Fruit fly (Drosophila melanogaster) whole organism, embryonic: ENCODE data around the gene CG10674.

Experiments used
- Aef1 ChIP-seq: fragments of 200-800 bp; sonication (Bioruptor generic); IDR thresholded peaks from 3 replicates; pipeline ENCODE4 v1.3.6; 2022; ENCODE audit warnings: missing biosample characterization, missing genetic modification characterization
- Atf3 ChIP-seq: fragments of 200-800 bp; sonication (Bioruptor generic); optimal IDR thresholded peaks from 3 replicates; lab custom pipeline; 2016; ENCODE audit warnings: missing biosample characterization, missing genetic modification characterization
- Atf6 ChIP-seq: fragments of 200-800 bp; sonication (Bioruptor generic); IDR thresholded peaks from 2 replicates; pipeline ENCODE4 v1.3.6; 2022; ENCODE audit warnings: missing biosample characterization, missing genetic modification characterization
- CG10267 ChIP-seq: fragments of 200-800 bp; sonication (Bioruptor generic); optimal IDR thresholded peaks from 2 replicates; lab custom pipeline; 2018; ENCODE audit warnings: missing biosample characterization, mild to moderate bottlenecking, missing genetic modification characterization, moderate library complexity
- CG11504 ChIP-seq: fragments of 200-800 bp; sonication (Bioruptor generic); optimal IDR thresholded peaks from 3 replicates; lab custom pipeline; 2019; ENCODE audit warnings: missing biosample characterization, mild to moderate bottlenecking, missing genetic modification characterization, moderate library complexity
- CG12219 ChIP-seq: fragments of 200-800 bp; sonication (Bioruptor generic); optimal IDR thresholded peaks from 3 replicates; lab custom pipeline; 2018; ENCODE audit warnings: missing biosample characterization, mild to moderate bottlenecking, missing genetic modification characterization
- CG12236 ChIP-seq: fragments of 200-800 bp; sonication (Bioruptor generic); optimal IDR thresholded peaks from 2 replicates; lab custom pipeline; 2016; ENCODE audit warnings: missing biosample characterization, missing genetic modification characterization
- CG1603 ChIP-seq: fragments of 200-800 bp; sonication (Bioruptor generic); optimal IDR thresholded peaks from 2 replicates; lab custom pipeline; 2019; ENCODE audit warnings: missing biosample characterization, mild to moderate bottlenecking, missing genetic modification characterization, moderate library complexity
- CG18262 ChIP-seq: fragments of 200-800 bp; optimal IDR thresholded peaks from 3 replicates; lab custom pipeline; 2019; ENCODE audit warnings: missing biosample characterization, mild to moderate bottlenecking, missing genetic modification characterization, moderate library complexity
- CG2199 ChIP-seq: fragments of 200-800 bp; sonication (Bioruptor generic); IDR thresholded peaks from 3 replicates; pipeline ENCODE4 v1.3.6; 2022; ENCODE audit warnings: missing biosample characterization, missing genetic modification characterization
- CG2875 ChIP-seq: fragments of 200-800 bp; sonication (Bioruptor generic); optimal IDR thresholded peaks from 2 replicates; lab custom pipeline; 2017; ENCODE audit warnings: missing biosample characterization, mild to moderate bottlenecking, missing genetic modification characterization, missing genetic modification reagents
- CG32772 ChIP-seq: fragments of 200-800 bp; sonication (Bioruptor generic); IDR thresholded peaks from 2 replicates; pipeline ENCODE4 v1.3.6; 2022; ENCODE audit warnings: missing biosample characterization, missing genetic modification characterization
- CG3281 ChIP-seq: fragments of 200-800 bp; sonication (Bioruptor generic); optimal IDR thresholded peaks from 3 replicates; lab custom pipeline; 2017; ENCODE audit warnings: missing biosample characterization, mild to moderate bottlenecking, missing genetic modification characterization
- CG34376 ChIP-seq: fragments of 200-800 bp; sonication (Bioruptor generic); optimal IDR thresholded peaks from 2 replicates; lab custom pipeline; 2018; ENCODE audit warnings: missing biosample characterization, mild to moderate bottlenecking, missing genetic modification characterization
- CG3838 ChIP-seq: fragments of 200-800 bp; sonication (Bioruptor generic); optimal IDR thresholded peaks from 3 replicates; lab custom pipeline; 2016; ENCODE audit warnings: missing biosample characterization, missing genetic modification characterization
- CG3995 ChIP-seq: fragments of 200-800 bp; sonication (Bioruptor generic); optimal IDR thresholded peaks from 3 replicates; lab custom pipeline; 2016; ENCODE audit warnings: missing biosample characterization, missing genetic modification characterization
- CG4617 ChIP-seq: fragments of 200-800 bp; sonication (Bioruptor generic); optimal IDR thresholded peaks from 3 replicates; lab custom pipeline; 2016; ENCODE audit warnings: missing biosample characterization, missing genetic modification characterization, borderline replicate concordance
- CG4730 ChIP-seq: fragments of 200-800 bp; sonication (Bioruptor generic); IDR thresholded peaks from 2 replicates; pipeline ENCODE4 v1.3.6; 2022; ENCODE audit warnings: missing biosample characterization, missing genetic modification characterization
- CG5245 ChIP-seq: fragments of 200-800 bp; sonication (Bioruptor generic); optimal IDR thresholded peaks from 3 replicates; lab custom pipeline; 2016; ENCODE audit warnings: missing biosample characterization, missing genetic modification characterization
- CG7928 ChIP-seq: fragments of 200-800 bp; sonication (Bioruptor generic); optimal IDR thresholded peaks from 2 replicates; lab custom pipeline; 2017; ENCODE audit warnings: missing biosample characterization, mild to moderate bottlenecking, missing genetic modification characterization
- CG9797 ChIP-seq: fragments of 200-800 bp; sonication (Bioruptor generic); optimal IDR thresholded peaks from 3 replicates; lab custom pipeline; 2018; ENCODE audit warnings: missing biosample characterization, mild to moderate bottlenecking, missing genetic modification characterization
- Chrac-16 ChIP-seq: fragments of 200-800 bp; sonication (Bioruptor generic); optimal IDR thresholded peaks from 3 replicates; lab custom pipeline; 2016; ENCODE audit warnings: missing biosample characterization, missing genetic modification characterization
- Ets65A ChIP-seq: fragments of 200-800 bp; sonication (Bioruptor generic); peaks from one replicate; lab custom pipeline; 2016; ENCODE audit warnings: missing biosample characterization, missing genetic modification characterization
- Gsc ChIP-seq: fragments of 200-800 bp; sonication (Bioruptor generic); IDR thresholded peaks from 2 replicates; pipeline ENCODE4 v1.3.6; 2022; ENCODE audit warnings: missing biosample characterization, missing genetic modification characterization
- H2.0 ChIP-seq: fragments of 200-800 bp; sonication (Bioruptor generic); IDR thresholded peaks from 2 replicates; pipeline ENCODE4 v1.3.6; 2022; ENCODE audit warnings: missing biosample characterization, missing genetic modification characterization
- Lhr ChIP-seq: fragments of 200-800 bp; sonication (Bioruptor generic); optimal IDR thresholded peaks from 3 replicates; lab custom pipeline; 2017; ENCODE audit warnings: mild to moderate bottlenecking, missing biosample characterization, missing genetic modification reagents, missing genetic modification characterization
- NK7.1 ChIP-seq: fragments of 200-800 bp; sonication (Bioruptor generic); optimal IDR thresholded peaks from 3 replicates; lab custom pipeline; 2016; ENCODE audit warnings: missing biosample characterization, missing genetic modification characterization
- Optix ChIP-seq: fragments of 200-800 bp; sonication (Bioruptor generic); IDR thresholded peaks from 3 replicates; pipeline ENCODE4 v1.3.6; 2022; ENCODE audit warnings: missing biosample characterization, missing genetic modification characterization
- Sox100B ChIP-seq: fragments of 200-800 bp; sonication (Bioruptor generic); optimal IDR thresholded peaks from 3 replicates; lab custom pipeline; 2018; ENCODE audit warnings: missing biosample characterization, mild to moderate bottlenecking, missing genetic modification characterization
- abd-A ChIP-seq: fragments of 200-800 bp; sonication (Bioruptor generic); optimal IDR thresholded peaks from 3 replicates; lab custom pipeline; 2019; ENCODE audit warnings: missing biosample characterization, mild to moderate bottlenecking, missing genetic modification characterization, moderate library complexity
- ash1 ChIP-seq: fragments of 200-800 bp; sonication (Bioruptor generic); optimal IDR thresholded peaks from 2 replicates; lab custom pipeline; 2018; ENCODE audit warnings: missing biosample characterization, mild to moderate bottlenecking, missing genetic modification characterization
- cato ChIP-seq: fragments of 200-800 bp; sonication (Bioruptor generic); optimal IDR thresholded peaks from 2 replicates; lab custom pipeline; 2016; ENCODE audit warnings: missing biosample characterization, missing genetic modification characterization, borderline replicate concordance
- corto ChIP-seq: fragments of 200-800 bp; sonication (Bioruptor generic); optimal IDR thresholded peaks from 2 replicates; lab custom pipeline; 2016; ENCODE audit warnings: missing biosample characterization, mild to moderate bottlenecking, missing genetic modification characterization, moderate library complexity
- dimm ChIP-seq: fragments of 200-800 bp; sonication (Bioruptor generic); IDR thresholded peaks from 2 replicates; pipeline ENCODE4 v1.3.6; 2022; ENCODE audit warnings: missing biosample characterization, missing genetic modification characterization
- en ChIP-seq: fragments of 200-800 bp; sonication (Bioruptor generic); optimal IDR thresholded peaks from 2 replicates; lab custom pipeline; 2016; ENCODE audit warnings: missing biosample characterization, missing genetic modification characterization
- gem ChIP-seq: fragments of 200-800 bp; sonication (Bioruptor generic); optimal IDR thresholded peaks from 2 replicates; lab custom pipeline; 2019; ENCODE audit warnings: missing biosample characterization, mild to moderate bottlenecking, missing genetic modification characterization, moderate library complexity
- gfzf ChIP-seq: fragments of 200-800 bp; sonication (Bioruptor generic); optimal IDR thresholded peaks from 2 replicates; lab custom pipeline; 2016; ENCODE audit warnings: missing biosample characterization, mild to moderate bottlenecking, missing genetic modification characterization, moderate library complexity
- gsb-n ChIP-seq: fragments of 200-800 bp; sonication (Bioruptor generic); optimal IDR thresholded peaks from 3 replicates; lab custom pipeline; 2018; ENCODE audit warnings: missing biosample characterization, mild to moderate bottlenecking, missing genetic modification characterization
- kay ChIP-seq: fragments of 200-800 bp; sonication (Bioruptor generic); optimal IDR thresholded peaks from 2 replicates; lab custom pipeline; 2016; ENCODE audit warnings: missing biosample characterization, missing genetic modification characterization
- nerfin-1 ChIP-seq: fragments of 200-800 bp; sonication (Bioruptor generic); optimal IDR thresholded peaks from 3 replicates; lab custom pipeline; 2019; ENCODE audit warnings: missing biosample characterization, mild to moderate bottlenecking, missing genetic modification characterization, moderate library complexity
- pan ChIP-seq, 4 experiments: fragments of >200 bp in 3 of 4; fragments of 200-800 bp in 1 of 4; sonication (Bioruptor generic) in 1 of 4; optimal IDR thresholded peaks in 3 of 4; IDR thresholded peaks in 1 of 4; 2 replicates each; pipeline versions ENCODE4 v1.3.6 to Lab custom; 2017 to 2022; ENCODE audit warnings: missing biosample characterization in 2 of 4, missing genetic modification characterization in 2 of 4, mixed read lengths in 1 of 4
- peb ChIP-seq: fragments of 200-800 bp; sonication (Bioruptor generic); IDR thresholded peaks from 2 replicates; pipeline ENCODE4 v1.3.6; 2022; ENCODE audit warnings: missing biosample characterization, missing genetic modification characterization
- pita ChIP-seq: fragments of 200-800 bp; sonication (Bioruptor generic); optimal IDR thresholded peaks from 2 replicates; lab custom pipeline; 2017; ENCODE audit warnings: missing biosample characterization, mild to moderate bottlenecking, missing genetic modification characterization
- prd ChIP-seq, 3 experiments: fragments of >200 bp in 2 of 3; fragments of 200-800 bp in 1 of 3; sonication (Bioruptor generic) in 1 of 3; optimal IDR thresholded peaks in 2 of 3; IDR thresholded peaks in 1 of 3; 2 replicates in 2 of 3; 3 replicates in 1 of 3; pipeline versions ENCODE4 v1.3.6 to Lab custom; 2017 to 2022; ENCODE audit warnings: missing biosample characterization in 1 of 3, missing genetic modification characterization in 1 of 3
- pzg ChIP-seq: fragments of 200-800 bp; sonication (Bioruptor generic); optimal IDR thresholded peaks from 3 replicates; lab custom pipeline; 2018; ENCODE audit warnings: missing biosample characterization, mild to moderate bottlenecking, missing genetic modification characterization, moderate library complexity
- rib ChIP-seq: fragments of 200-800 bp; sonication (Bioruptor generic); IDR thresholded peaks from 2 replicates; pipeline ENCODE4 v1.3.6; 2022; ENCODE audit warnings: missing biosample characterization, missing genetic modification characterization
- usp ChIP-seq: fragments of >200 bp; optimal IDR thresholded peaks from 2 replicates; lab custom pipeline; 2017; ENCODE audit warnings: missing biosample characterization, missing genetic modification characterization
- z ChIP-seq: fragments of 200-800 bp; sonication (Bioruptor generic); IDR thresholded peaks from 3 replicates; pipeline ENCODE4 v1.3.6; 2022; ENCODE audit warnings: missing biosample characterization, missing genetic modification characterization

CG10674 gene

dm6 chr3L:5154917-5155613 is 19.0 kb upstream of the CG10674 start (continued):
- TF ChIP-seq pan (optimal IDR thresholded peaks at IDR 0.05; lab: Kevin White, UChicago), result no peak
- no peak for TF ChIP-seq pan (GFP tag; optimal IDR thresholded peaks at IDR 0.05 in 1 of 2, IDR thresholded peaks at IDR 0.05 in 1 of 2)
- TF ChIP-seq z (GFP tag; lab: Robert Waterston, UW), result no peak
- no peak for TF ChIP-seq Gsc
- 0 out of 3 replicates have a peak, but pooled peaks have one; percentile 44 for TF ChIP-seq CG2199 (GFP tag; lab: Robert Waterston, UW)
- no peak for TF ChIP-seq usp
- TF ChIP-seq CG7928 (GFP tag; lab: Kevin White, UChicago), result peak; percentile 12
- peak; percentile 79 for TF ChIP-seq CG3281 (GFP tag; lab: Kevin White, UChicago)
- TF ChIP-seq kay, result peak; percentile 50
- peak; percentile 17 for TF ChIP-seq CG3995
- TF ChIP-seq CG9797, result no peak
- no peak; the same call in 1 of the 3 replicates for TF ChIP-seq Aef1 (GFP tag; lab: Robert Waterston, UW)
- TF ChIP-seq ash1 (GFP tag; lab: Kevin White, UChicago), result no peak
- TF ChIP-seq Lhr, result peak; percentile 6
- peak; percentile 100 for TF ChIP-seq abd-A
- peak; percentile 79 for TF ChIP-seq CG34376
- peak; percentile 55 for TF ChIP-seq CG10267
- peak; percentile 38 for TF ChIP-seq CG3838 (GFP tag; lab: Kevin White, UChicago)
- peak; percentile 74; the same call in 1 of the 2 replicates for TF ChIP-seq rib (GFP tag; lab: Robert Waterston, UW)
- peak; percentile 37 for TF ChIP-seq CG18262 (tag; lab: Kevin White, UChicago)
- TF ChIP-seq CG12219 (GFP tag; lab: Kevin White, UChicago), result peak; percentile 55
- no peak for TF ChIP-seq gem (tag; lab: Kevin White, UChicago)
- no peak for TF ChIP-seq gfzf
- TF ChIP-seq Chrac-16, result peak; percentile 61
- no peak for TF ChIP-seq pzg (GFP tag; lab: Kevin White, UChicago)
- peak; percentile 58; the same call in 1 of the 2 replicates for TF ChIP-seq peb (GFP tag; lab: Robert Waterston, UW)
- TF ChIP-seq CG4730 (GFP tag; lab: Robert Waterston, UW), result peak; percentile 69
- peak; percentile 54 for TF ChIP-seq gsb-n (tag; lab: Kevin White, UChicago)
- peak; percentile 86 for TF ChIP-seq Atf6 (GFP tag; lab: Robert Waterston, UW)
- TF ChIP-seq CG12236 (GFP tag; lab: Kevin White, UChicago), result peak; percentile 48
- no peak for TF ChIP-seq prd (optimal IDR thresholded peaks at IDR 0.05; lab: Kevin White, UChicago)
- no peak; the same call in 2 of the 3 replicates for TF ChIP-seq prd (GFP tag; IDR thresholded peaks at IDR 0.05; lab: Robert Waterston, UW)
- peak; percentile 31 for TF ChIP-seq CG4617 (GFP tag; lab: Kevin White, UChicago)
- no peak for TF ChIP-seq Atf3
- no peak for TF ChIP-seq corto
- TF ChIP-seq dimm (GFP tag; lab: Robert Waterston, UW), result 0 out of 2 replicates have a peak, but pooled peaks have one; percentile 58
- no peak for TF ChIP-seq Sox100B (GFP tag; lab: Kevin White, UChicago)
- TF ChIP-seq Optix (GFP tag; lab: Robert Waterston, UW), result no peak; the same call in 1 of the 3 replicates
- TF ChIP-seq Ets65A (GFP tag; lab: Kevin White, UChicago), result peak; percentile 93
- TF ChIP-seq nerfin-1 (tag; lab: Kevin White, UChicago), result peak; percentile 58
- TF ChIP-seq CG5245, result peak; percentile 53
- no peak; the same call in 1 of the 2 replicates for TF ChIP-seq CG32772 (GFP tag; lab: Robert Waterston, UW)
- peak; percentile 52 for TF ChIP-seq en (GFP tag; lab: Kevin White, UChicago)
- peak; percentile 59 for TF ChIP-seq cato (GFP tag; lab: Kevin White, UChicago)
- TF ChIP-seq pita, result no peak
- peak; percentile 41 for TF ChIP-seq CG1603 (tag; lab: Kevin White, UChicago)
- TF ChIP-seq CG11504, result no peak
- peak; percentile 39 for TF ChIP-seq CG2875 (GFP tag; lab: Kevin White, UChicago)
- peak; percentile 78 for TF ChIP-seq H2.0 (GFP tag; lab: Robert Waterston, UW)
- TF ChIP-seq NK7.1 (GFP tag; lab: Kevin White, UChicago), result peak; percentile 62
